Worm (Caenorhabditis elegans): Measurements from ENCODE around the gene nlp-17.
A peak's percentile ranks its signal among the peaks of the same experiment; 100 is the strongest.
"Not testable (repeated sequence)": the region's sequence is repeated elsewhere in the genome, so short reads cannot be mapped to it uniquely, and the experiment has no call there.

The nlp-17 gene

DNA sequence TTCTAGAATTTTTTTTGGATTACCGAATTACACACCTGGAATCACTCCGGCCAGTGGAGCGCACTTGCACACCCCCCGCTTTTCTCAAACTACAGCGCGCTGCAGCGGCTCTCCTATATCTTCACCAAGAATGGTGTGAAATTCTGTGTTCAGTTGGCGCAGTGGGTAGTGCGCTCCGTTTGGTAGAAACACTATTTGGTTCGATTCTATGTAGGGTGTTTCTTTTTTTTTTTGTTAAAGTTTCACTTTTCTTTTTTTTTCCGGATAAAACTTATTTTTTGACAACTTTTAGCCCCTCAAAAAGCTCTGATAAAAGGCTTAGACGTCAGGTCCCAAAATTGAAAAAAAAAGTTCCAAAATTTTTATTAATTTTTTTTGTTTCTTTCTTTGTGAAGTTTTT lies 1.5 kb downstream of the nlp-17 start:
- 0 out of 2 replicates have a peak, but pooled peaks have one; percentile 19 for TF ChIP-seq unc-3 (GFP tag; conservative IDR thresholded peaks at IDR 0.05)
- not testable (repeated sequence) for TF ChIP-seq unc-3 (tag; optimal IDR thresholded peaks at IDR 0.05)

DNA sequence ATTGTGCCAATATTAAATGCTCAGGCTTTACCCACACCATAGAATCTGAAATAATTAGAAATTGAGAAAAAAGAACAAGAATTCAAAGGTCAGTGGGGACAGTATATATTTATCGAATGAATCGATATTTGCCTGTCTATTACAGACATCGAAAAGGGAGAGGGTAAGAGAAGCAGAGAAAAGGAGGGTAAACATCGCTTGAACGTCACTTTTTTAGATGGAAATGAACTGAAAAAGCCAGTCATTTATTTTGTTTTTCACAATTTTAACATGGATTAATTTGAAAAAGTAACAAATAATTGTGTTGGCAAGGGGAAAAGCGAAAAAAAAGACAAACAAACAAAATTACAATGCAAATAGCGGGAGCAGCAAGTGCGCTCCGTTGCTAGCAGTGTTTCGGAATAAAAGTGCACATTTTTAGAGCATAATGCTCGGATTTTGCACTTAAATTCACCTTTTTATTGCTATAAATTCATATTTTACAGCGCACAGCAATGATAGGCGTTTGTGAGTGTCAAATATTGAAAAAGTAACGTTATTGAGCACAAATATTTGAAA lies 2.7 kb downstream of the nlp-17 start, which contains the start of gene tbc-9:
TSS of gene tbc-9 (minus strand) at position 51 of the 558 bp plus-strand sequence.
- TF ChIP-seq ahr-1 (tag; optimal IDR thresholded peaks at IDR 0.05): no peak
- no peak for TF ChIP-seq pros-1 (tag; optimal IDR thresholded peaks at IDR 0.05)
- no peak for TF ChIP-seq lin-11 (tag; optimal IDR thresholded peaks at IDR 0.05)
- TF ChIP-seq ceh-19 (GFP tag; optimal IDR thresholded peaks at IDR 0.05): no peak
- no peak for TF ChIP-seq ama-1 (optimal IDR thresholded peaks at IDR 0.05)
- no peak for TF ChIP-seq fax-1 (tag; optimal IDR thresholded peaks at IDR 0.05)
- TF ChIP-seq ceh-22 (tag; optimal IDR thresholded peaks at IDR 0.05): no peak
- TF ChIP-seq elt-2 (tag; optimal IDR thresholded peaks at IDR 0.05): no peak
- no peak for TF ChIP-seq hlh-13 (GFP tag; optimal IDR thresholded peaks at IDR 0.05)

ce11 chrIV:13493719-13494118 lies 11.8 kb downstream of the nlp-17 start:
- no peak for TF ChIP-seq ceh-9 (tag; optimal IDR thresholded peaks at IDR 0.05)
- no peak for TF ChIP-seq tbx-7 (tag; optimal IDR thresholded peaks at IDR 0.05)
- TF ChIP-seq pha-2 (tag; optimal IDR thresholded peaks at IDR 0.05): no peak
- TF ChIP-seq ref-2 (tag; optimal IDR thresholded peaks at IDR 0.05): no peak
- TF ChIP-seq ttx-3 (tag; optimal IDR thresholded peaks at IDR 0.05): no peak
- TF ChIP-seq sox-2 (GFP tag; IDR thresholded peaks at IDR 0.05): no peak
- no peak for TF ChIP-seq nhr-232 (tag; optimal IDR thresholded peaks at IDR 0.05)
- TF ChIP-seq hlh-13 (GFP tag; optimal IDR thresholded peaks at IDR 0.05): no peak
- TF ChIP-seq pax-1 (tag; optimal IDR thresholded peaks at IDR 0.05): no peak
- no peak for TF ChIP-seq fkh-10 (GFP tag; optimal IDR thresholded peaks at IDR 0.05)
- TF ChIP-seq hlh-8 (tag; optimal IDR thresholded peaks at IDR 0.05): no peak
- no peak for TF ChIP-seq unc-55 (GFP tag; optimal IDR thresholded peaks at IDR 0.05)
- no peak for TF ChIP-seq ceh-31 (tag; optimal IDR thresholded peaks at IDR 0.05)
- TF ChIP-seq madf-2 (tag; optimal IDR thresholded peaks at IDR 0.05): no peak
- no peak for TF ChIP-seq tbx-2 (tag; optimal IDR thresholded peaks at IDR 0.05)
- no peak for TF ChIP-seq elt-4 (tag; optimal IDR thresholded peaks at IDR 0.05)
- no peak for TF ChIP-seq pqm-1 (tag; optimal IDR thresholded peaks at IDR 0.05)
- no peak for TF ChIP-seq unc-86 (tag; optimal IDR thresholded peaks at IDR 0.05)

ce11 chrIV:13492271-13492670 lies 13.3 kb downstream of the nlp-17 start, which contains the start of gene Y45F10A.7:
Gene Y45F10A.7, plus strand, starts transcription at chrIV:13492571.
- no peak for TF ChIP-seq ceh-45 (GFP tag; IDR thresholded peaks at IDR 0.05)
- TF ChIP-seq sox-4 (tag; optimal IDR thresholded peaks at IDR 0.05): no peak
- no peak for TF ChIP-seq ceh-48 (tag; optimal IDR thresholded peaks at IDR 0.05)
- no peak for TF ChIP-seq gmeb-2 (tag; optimal IDR thresholded peaks at IDR 0.05)
- no peak for TF ChIP-seq T23F11.4 (GFP tag; optimal IDR thresholded peaks at IDR 0.05)
- no peak for TF ChIP-seq nfya-1 (tag; optimal IDR thresholded peaks at IDR 0.05)
- no peak for TF ChIP-seq pag-3 (tag; optimal IDR thresholded peaks at IDR 0.05; ENCODE audit: borderline replicate concordance)
- no peak for TF ChIP-seq sox-2 (GFP tag; IDR thresholded peaks at IDR 0.05)
- no peak for TF ChIP-seq zip-5 (tag; optimal IDR thresholded peaks at IDR 0.05)
- TF ChIP-seq madf-2 (tag; optimal IDR thresholded peaks at IDR 0.05): no peak
- no peak for TF ChIP-seq lin-11 (tag; optimal IDR thresholded peaks at IDR 0.05)
- TF ChIP-seq hlh-8 (tag; optimal IDR thresholded peaks at IDR 0.05): no peak
- TF ChIP-seq ceh-2 (tag; optimal IDR thresholded peaks at IDR 0.05): no peak
- TF ChIP-seq ceh-6 (GFP tag; optimal IDR thresholded peaks at IDR 0.05): no peak
- no peak for TF ChIP-seq pat-9 (tag; optimal IDR thresholded peaks at IDR 0.05)
- no peak for TF ChIP-seq rnt-1 (tag; optimal IDR thresholded peaks at IDR 0.05)
- TF ChIP-seq dmd-4 (tag; optimal IDR thresholded peaks at IDR 0.05; ENCODE audit: borderline replicate concordance): no peak
